Worm (Caenorhabditis elegans): Measurements from ENCODE around the gene hsp-3.

DNA sequence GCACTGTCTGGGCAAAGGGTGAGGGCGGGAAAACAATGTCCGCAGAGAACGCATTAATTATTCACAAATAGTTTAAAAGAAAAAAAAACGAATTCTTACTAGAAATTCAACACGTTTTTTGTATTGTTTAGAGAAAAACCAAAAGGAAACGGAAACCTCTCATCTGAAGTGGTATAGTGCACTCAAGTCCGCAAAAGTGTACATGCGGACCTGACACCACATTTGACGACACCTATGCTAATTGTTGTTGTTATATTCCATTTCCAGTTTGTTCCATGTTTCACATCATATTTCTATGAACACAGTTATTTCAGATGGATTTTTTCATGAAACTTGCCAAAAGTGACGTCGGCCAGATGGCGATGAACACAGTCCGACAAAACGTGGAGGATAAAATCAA, 39.2 kb downstream of the hsp-3 start, which contains the start of gene C45B2.6:
- TF ChIP-seq ama-1 (optimal IDR thresholded peaks at IDR 0.05) (no peak), hlh-30 (tag; optimal IDR thresholded peaks at IDR 0.05; ENCODE audit: insufficient read depth) (no peak), pqm-1 (tag; optimal IDR thresholded peaks at IDR 0.05) (no peak), nhr-11 (tag; optimal IDR thresholded peaks at IDR 0.05) (no peak), K09A11.1 (tag; optimal IDR thresholded peaks at IDR 0.05; ENCODE audit: insufficient read depth) (no peak), gmeb-2 (tag; optimal IDR thresholded peaks at IDR 0.05) (no peak), fkh-10 (GFP tag; optimal IDR thresholded peaks at IDR 0.05) (no peak), tbx-2 (tag; optimal IDR thresholded peaks at IDR 0.05) (no peak), nfya-1 (tag; optimal IDR thresholded peaks at IDR 0.05) (no peak), ceh-19 (GFP tag; optimal IDR thresholded peaks at IDR 0.05) (no peak), hlh-15 (tag; optimal IDR thresholded peaks at IDR 0.05) (no peak), elt-2 (tag; optimal IDR thresholded peaks at IDR 0.05) (no peak)

Data from whole organism, late embryonic.